Worm (Caenorhabditis elegans): Measurements from ENCODE around the gene mboa-3.
A peak's percentile ranks its signal among the peaks of the same experiment; 100 is the strongest.

mboa-3 gene

DNA sequence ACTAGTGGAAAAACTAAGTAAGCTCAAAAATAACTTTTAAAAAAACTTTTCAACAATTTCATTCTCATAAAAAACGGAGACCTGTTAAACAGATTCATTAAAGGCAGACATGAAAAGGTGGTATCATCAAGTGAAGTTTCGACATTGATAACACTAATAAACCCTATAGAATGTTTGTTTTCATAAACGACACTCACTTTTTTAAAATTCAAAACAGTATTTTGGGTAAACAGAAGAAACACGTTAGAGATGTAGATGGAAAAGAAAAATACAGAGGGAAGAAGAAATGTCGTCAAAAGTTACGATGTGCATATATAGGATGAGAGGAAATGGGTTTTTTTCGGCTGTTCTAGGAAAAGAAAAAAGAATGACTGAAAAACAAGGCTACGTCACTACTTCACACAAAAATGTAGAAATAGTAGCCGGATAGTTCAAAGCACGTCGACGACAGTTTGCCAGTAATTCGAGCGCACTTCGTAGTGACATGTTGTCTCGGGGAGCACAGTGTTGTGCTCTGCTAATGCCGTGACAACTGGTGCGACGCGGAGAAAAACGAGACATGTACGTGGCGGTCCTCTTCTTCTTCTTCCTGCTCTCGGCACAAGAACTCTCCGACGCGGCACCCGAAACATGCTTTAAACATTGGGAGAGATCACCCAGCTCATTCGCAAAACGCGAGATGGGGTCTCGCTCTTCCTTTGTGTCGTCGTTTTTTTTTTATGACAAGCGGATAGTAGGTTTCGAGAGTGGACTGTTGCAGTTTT is 13.3 kb downstream of the mboa-3 start:
- no peak for TF ChIP-seq med-1 (GFP tag; optimal IDR thresholded peaks at IDR 0.05; ENCODE audit: insufficient read depth)

DNA sequence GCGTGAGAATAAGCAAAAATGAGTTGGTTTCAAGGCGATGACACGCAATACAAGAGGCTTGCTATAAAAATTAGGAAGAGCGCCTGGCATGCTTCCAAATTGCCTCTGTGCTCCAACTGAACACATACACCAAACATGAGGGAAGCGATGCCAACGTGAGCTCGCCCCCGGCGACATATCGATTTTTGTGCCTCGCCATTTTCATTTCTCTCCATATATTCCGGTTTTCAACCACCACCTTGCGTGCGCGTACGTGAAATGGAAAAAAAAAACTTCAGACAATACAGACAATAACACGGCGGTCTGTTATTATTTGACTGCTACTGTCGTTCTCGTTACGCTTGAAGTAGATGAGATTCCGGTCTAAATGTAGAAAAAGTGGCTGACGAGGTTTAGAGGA is 14.7 kb downstream of the mboa-3 start:
- TF ChIP-seq T22C8.4 (GFP tag; IDR thresholded peaks at IDR 0.05) = peak; percentile 53; the same call in 1 of the 2 replicates
- TF ChIP-seq ztf-29 (GFP tag; IDR thresholded peaks at IDR 0.05) = no peak

DNA sequence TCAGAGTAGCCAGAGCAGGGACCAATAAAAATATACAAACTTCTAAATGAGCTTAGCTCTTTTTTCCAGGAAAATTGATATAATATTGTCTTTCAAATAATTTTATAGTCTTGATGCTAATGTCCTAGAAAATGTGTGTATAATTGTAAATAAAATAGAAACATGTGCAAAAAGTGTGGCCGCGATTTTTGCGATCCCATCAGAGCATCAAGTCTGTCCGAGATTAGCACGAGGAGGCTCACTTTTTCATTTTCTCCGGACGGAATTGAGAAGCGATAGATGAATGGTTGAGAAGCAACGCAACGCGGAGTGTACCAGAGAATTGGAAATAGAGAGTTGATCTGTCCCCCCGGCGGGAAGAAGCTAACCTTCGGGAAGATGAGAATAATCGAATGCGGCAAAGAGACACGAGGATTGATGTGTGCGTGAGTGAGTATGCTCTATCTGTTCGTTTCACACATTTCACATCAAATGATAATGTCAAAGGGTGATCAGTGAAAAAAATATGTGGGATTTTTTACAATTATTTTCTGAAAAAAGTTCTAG is 16.1 kb downstream of the mboa-3 start:
- TF ChIP-seq ztf-29 (GFP tag; IDR thresholded peaks at IDR 0.05) = no peak

DNA sequence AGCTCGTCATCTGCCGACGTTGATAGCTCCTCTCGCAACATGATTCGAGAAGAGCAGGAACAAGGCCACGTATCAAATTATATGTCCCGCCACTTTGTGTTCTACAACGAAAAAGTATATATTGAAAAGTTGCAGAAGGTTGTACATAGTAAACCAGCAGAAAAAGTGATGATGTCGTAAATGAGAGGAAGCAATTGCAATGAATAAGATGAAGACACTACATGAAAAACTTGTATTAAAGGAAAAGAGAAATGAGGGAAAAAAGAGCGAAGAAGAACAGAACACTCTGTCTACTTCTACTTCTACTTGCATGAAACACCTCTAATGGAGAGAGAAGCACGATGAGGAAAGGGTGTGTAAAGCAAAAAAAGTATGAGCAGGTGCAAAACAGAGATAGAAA is 17.5 kb downstream of the mboa-3 start, which contains the start of gene T23F2.2:
Gene T23F2.2, minus strand, starts transcription at position 101 of the 400 bp plus-strand sequence.
- TF ChIP-seq T22C8.4 (GFP tag; IDR thresholded peaks at IDR 0.05) (no peak), cog-1 (tag; optimal IDR thresholded peaks at IDR 0.05) (no peak), flt-1 (GFP tag; IDR thresholded peaks at IDR 0.05) (no peak), ztf-23 (GFP tag; IDR thresholded peaks at IDR 0.05) (no peak), klf-2 (GFP tag; conservative IDR thresholded peaks at IDR 0.05) (no peak)

DNA sequence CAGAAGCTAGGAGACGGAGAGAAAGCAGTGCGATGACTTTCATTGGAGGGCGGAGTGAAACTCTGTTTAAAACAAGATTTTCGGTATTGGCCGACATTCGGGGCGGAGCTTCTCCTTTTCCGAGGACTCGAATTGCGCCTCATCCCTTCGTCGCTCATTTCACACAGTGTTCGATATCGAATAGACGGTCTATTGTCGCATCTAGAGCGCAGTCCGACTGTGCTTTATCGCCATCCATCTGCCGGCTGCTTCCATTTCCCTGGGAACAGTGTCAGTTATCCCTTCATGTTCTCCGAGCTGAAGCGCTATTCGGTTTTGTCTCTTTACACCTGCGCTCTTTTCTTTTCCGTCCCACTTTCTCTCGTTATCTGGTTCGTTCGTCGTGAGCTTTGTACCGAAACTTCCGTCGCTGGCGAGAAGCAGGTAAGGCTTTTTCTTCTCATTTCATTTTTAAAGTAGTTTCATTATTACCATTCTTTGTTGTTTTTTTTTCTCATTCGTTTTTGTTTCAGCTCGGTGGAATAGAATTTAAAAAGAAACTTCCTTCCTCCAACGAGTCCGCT is 29.7 kb downstream of the mboa-3 start, which contains the start of the genes bus-8A and bus-8B:
Gene bus-8A, plus strand, starts transcription at position 96 of the 563 bp plus-strand sequence.
Gene bus-8B, plus strand, starts transcription at position 513 of the 563 bp plus-strand sequence.
- TF ChIP-seq ztf-23 (GFP tag; IDR thresholded peaks at IDR 0.05) (no peak), tab-1 (GFP tag; IDR thresholded peaks at IDR 0.05) (no peak), flt-1 (GFP tag; IDR thresholded peaks at IDR 0.05) (no peak)

DNA sequence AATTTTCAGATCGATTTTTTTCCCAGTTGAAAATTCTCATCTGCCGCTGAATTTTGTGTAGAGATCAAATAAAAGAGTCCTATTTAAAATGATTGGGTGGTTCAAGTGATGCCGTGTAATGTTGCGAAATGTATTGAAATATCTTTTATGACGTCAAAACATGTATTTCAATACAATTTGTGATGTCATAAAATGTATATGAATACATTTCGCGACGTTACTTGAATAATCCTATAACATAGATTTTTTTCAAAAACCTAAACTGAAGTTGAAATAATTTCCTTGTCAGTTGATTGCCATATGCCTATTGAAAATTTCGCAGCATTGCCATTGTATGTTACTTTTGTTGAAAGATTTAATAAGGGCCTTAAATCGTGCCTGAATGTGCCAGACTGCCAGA is 33.1 kb downstream of the mboa-3 start, which contains the start of gene F55D1.1:
Gene F55D1.1, plus strand, starts transcription at position 301 of the 400 bp plus-strand sequence.
- TF ChIP-seq ztf-29 (GFP tag; IDR thresholded peaks at IDR 0.05) = no peak

DNA sequence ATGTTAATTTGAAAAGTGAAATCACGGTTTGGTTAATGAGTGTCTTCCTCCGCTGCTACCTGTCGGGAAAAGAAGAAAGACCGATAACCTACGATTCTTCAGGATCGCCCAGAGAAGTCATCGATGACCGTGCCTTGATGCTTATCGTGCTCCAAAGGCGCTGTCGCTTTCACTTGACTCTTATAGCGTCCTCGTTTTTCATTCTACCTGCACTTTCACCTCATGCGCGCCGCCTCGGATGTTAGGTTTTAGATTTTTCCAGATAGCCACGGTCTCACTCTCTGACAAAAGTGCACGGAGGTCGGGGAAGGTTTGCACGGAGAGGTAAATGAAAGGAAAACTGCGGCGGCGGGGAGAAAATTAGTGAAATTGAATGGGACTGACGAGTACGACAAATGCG is 33.8 kb downstream of the mboa-3 start:
- TF ChIP-seq klf-2 (GFP tag; conservative IDR thresholded peaks at IDR 0.05) = no peak
- TF ChIP-seq T22C8.4 (GFP tag; IDR thresholded peaks at IDR 0.05) = no peak
- TF ChIP-seq ref-1 (GFP tag; conservative IDR thresholded peaks at IDR 0.05) = no peak
- TF ChIP-seq tab-1 (GFP tag; IDR thresholded peaks at IDR 0.05) = no peak
- no peak for TF ChIP-seq ztf-29 (GFP tag; IDR thresholded peaks at IDR 0.05)
- no peak for TF ChIP-seq med-1 (GFP tag; optimal IDR thresholded peaks at IDR 0.05; ENCODE audit: insufficient read depth)
- TF ChIP-seq ztf-23 (GFP tag; IDR thresholded peaks at IDR 0.05) = no peak
- TF ChIP-seq cog-1 (tag; optimal IDR thresholded peaks at IDR 0.05) = no peak
- TF ChIP-seq flt-1 (GFP tag; IDR thresholded peaks at IDR 0.05) = no peak

DNA sequence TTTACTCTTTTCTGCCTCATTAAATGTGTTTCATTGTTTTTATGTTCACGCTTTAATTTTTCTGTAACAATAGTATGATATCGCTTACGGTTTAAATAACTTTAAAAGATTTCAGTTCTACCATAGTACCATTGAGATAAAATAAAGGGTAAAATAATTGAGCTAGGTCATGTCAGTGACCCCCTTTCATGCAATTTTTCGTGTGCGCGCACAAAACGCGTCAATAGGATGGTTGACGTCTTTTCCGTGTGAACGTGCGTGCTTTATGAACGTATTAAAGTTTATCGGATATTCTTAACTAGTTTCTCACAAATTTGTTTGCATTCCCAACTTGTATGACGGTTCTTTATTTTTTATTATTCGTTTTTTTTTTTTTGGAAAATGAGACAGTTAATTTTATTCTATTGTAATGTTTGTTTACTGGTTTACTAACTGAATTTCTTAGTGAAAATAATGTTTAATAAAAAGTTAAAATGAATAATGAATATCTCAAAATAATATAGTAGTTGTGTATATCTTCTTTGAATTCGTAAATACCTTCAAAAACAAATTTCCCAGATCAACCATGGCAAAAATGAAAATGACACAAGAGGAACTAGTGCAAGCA is 36.6 kb downstream of the mboa-3 start, which contains the start of gene C25F6.1:
Gene C25F6.1, plus strand, starts transcription at position 557 of the 607 bp plus-strand sequence.
- TF ChIP-seq ztf-29 (GFP tag; IDR thresholded peaks at IDR 0.05) = no peak
- TF ChIP-seq ztf-23 (GFP tag; IDR thresholded peaks at IDR 0.05) = no peak
- no peak for TF ChIP-seq flt-1 (GFP tag; IDR thresholded peaks at IDR 0.05)
- TF ChIP-seq klf-2 (GFP tag; conservative IDR thresholded peaks at IDR 0.05) = no peak
- TF ChIP-seq tab-1 (GFP tag; IDR thresholded peaks at IDR 0.05) = no peak
- no peak for TF ChIP-seq cog-1 (tag; optimal IDR thresholded peaks at IDR 0.05)
- TF ChIP-seq ref-1 (GFP tag; conservative IDR thresholded peaks at IDR 0.05) = no peak
- no peak for TF ChIP-seq T22C8.4 (GFP tag; IDR thresholded peaks at IDR 0.05)
- TF ChIP-seq med-1 (GFP tag; optimal IDR thresholded peaks at IDR 0.05; ENCODE audit: insufficient read depth) = no peak

DNA sequence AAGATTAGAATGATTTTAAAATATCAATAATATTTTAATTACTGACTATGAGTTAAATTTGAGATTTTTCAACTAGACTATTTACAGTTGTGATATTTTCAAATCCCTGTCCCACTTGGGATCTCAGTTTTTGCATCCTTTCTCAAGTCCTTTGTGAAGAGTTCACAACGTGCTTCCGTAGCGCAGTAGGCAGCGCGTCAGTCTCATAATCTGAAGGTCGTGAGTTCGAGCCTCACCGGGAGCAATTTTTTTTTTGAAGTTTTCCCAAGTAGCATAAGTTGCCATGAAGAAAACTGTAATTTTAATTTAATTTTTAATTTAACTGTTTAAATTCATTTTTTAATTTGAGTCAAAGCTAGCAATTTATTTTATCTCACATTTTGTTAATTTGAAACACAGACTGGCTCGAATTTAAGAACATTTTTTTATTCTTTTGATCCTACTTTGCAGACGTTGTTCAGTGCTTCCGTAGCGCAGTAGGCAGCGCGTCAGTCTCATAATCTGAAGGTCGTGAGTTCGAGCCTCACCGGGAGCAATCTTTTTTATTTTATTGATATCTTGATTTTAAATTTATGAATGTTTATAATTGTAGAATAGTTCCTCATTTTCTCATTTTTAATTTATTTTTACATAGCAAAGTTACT is 37.2 kb downstream of the mboa-3 start:
- no peak for TF ChIP-seq klf-2 (GFP tag; conservative IDR thresholded peaks at IDR 0.05)
- TF ChIP-seq cog-1 (tag; optimal IDR thresholded peaks at IDR 0.05) = no peak
- no peak for TF ChIP-seq ztf-23 (GFP tag; IDR thresholded peaks at IDR 0.05)
- no peak for TF ChIP-seq tab-1 (GFP tag; IDR thresholded peaks at IDR 0.05)
- no peak for TF ChIP-seq ztf-29 (GFP tag; IDR thresholded peaks at IDR 0.05)
- TF ChIP-seq ref-1 (GFP tag; conservative IDR thresholded peaks at IDR 0.05) = no peak
- TF ChIP-seq med-1 (GFP tag; optimal IDR thresholded peaks at IDR 0.05; ENCODE audit: insufficient read depth) = no peak
- peak; percentile 60; the same call in 1 of the 2 replicates for TF ChIP-seq T22C8.4 (GFP tag; IDR thresholded peaks at IDR 0.05)
- TF ChIP-seq flt-1 (GFP tag; IDR thresholded peaks at IDR 0.05) = peak; percentile 51

DNA sequence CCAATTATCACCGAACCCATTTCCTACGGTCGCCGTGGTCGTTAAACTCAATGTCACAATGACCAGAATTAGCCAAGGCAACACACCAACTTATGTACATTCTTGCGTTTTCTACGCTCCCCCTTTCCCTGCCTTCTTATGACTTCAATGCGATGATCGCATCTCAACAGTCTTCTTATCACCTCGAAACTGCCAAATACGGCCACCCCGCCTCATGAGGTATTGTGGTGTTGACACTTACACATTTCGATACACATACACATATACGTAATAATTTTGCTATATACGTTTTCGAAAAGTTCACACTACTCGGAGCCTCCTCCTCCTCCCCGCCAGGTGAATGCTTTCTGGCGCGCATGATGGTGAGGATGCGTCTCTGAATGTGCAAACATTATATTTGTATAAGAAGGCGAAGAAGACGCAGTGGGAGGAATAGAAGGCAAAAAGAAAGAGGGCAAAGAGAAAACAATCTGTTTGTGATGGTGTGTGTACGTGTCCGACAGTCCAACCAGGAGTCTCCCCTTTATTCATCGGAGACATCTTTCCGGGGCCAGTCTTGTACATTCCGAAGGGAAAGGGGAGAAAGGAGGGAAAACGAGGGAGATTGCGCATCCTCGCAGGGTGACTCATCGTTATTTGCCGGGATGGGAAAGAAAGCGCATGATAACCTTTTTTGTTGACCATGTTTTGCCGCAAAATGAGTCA is 42.6 kb downstream of the mboa-3 start:
- TF ChIP-seq cog-1 (tag; optimal IDR thresholded peaks at IDR 0.05) (peak; percentile 67), tab-1 (GFP tag; IDR thresholded peaks at IDR 0.05) (0 out of 2 replicates have a peak, but pooled peaks have one; percentile 53), ztf-23 (GFP tag; IDR thresholded peaks at IDR 0.05) (0 out of 2 replicates have a peak, but pooled peaks have one; percentile 35), med-1 (GFP tag; optimal IDR thresholded peaks at IDR 0.05; ENCODE audit: insufficient read depth) (no peak)
